Worm (Caenorhabditis elegans): ENCODE measurements around the gene agl-1.

DNA sequence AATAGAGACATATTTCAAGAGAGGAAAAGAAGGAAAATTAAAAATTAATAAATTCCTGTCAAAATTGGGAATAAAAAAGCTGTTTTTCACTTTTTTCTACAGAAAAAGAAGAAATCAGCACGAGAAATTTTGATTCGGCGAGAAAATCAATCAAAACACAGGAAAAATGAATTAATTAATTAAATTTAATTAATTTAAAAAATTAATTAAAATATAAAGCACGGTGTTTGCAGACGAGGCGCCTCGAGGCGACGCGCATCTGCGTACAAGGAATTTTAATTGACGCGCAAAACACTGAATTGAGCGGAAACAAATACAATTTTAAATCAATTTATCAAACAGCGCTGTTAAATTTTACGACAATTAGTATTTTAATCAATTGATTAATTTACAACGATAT is 36.7 kb downstream of the agl-1 start:
- no peak for TF ChIP-seq ama-1 (optimal IDR thresholded peaks at IDR 0.05)
- TF ChIP-seq hnd-1 (tag; optimal IDR thresholded peaks at IDR 0.05) = no peak
- TF ChIP-seq pes-1 (GFP tag; IDR thresholded peaks at IDR 0.05) = no peak
- no peak for TF ChIP-seq tbx-11 (GFP tag; IDR thresholded peaks at IDR 0.05)
- TF ChIP-seq hmbx-1 (tag; optimal IDR thresholded peaks at IDR 0.05) = no peak
- no peak for TF ChIP-seq F13C5.2 (tag; optimal IDR thresholded peaks at IDR 0.05)

All from whole organism, early embryonic.